Fruit fly (Drosophila melanogaster) whole organism, pupa: ENCODE results near the gene Dhod.

Experiments
- CG10348 ChIP-seq: fragments of 200-800 bp; sonication (Bioruptor generic); IDR thresholded peaks from 2 replicates; pipeline ENCODE4 v1.3.6; 2022; ENCODE audit warnings: missing biosample characterization, missing genetic modification characterization
- CG12605 ChIP-seq: fragments of 200-800 bp; sonication (Bioruptor generic); IDR thresholded peaks from 2 replicates; pipeline ENCODE4 v1.3.6; 2022; ENCODE audit warnings: missing biosample characterization, missing genetic modification characterization
- CG13204 ChIP-seq: fragments of 200-800 bp; sonication (Bioruptor generic); optimal IDR thresholded peaks from 2 replicates; lab custom pipeline; 2018; ENCODE audit warnings: missing biosample characterization, mild to moderate bottlenecking, missing genetic modification characterization, moderate library complexity
- CG14655 ChIP-seq: fragments of 200-800 bp; sonication (Bioruptor generic); optimal IDR thresholded peaks from 3 replicates; lab custom pipeline; 2017; ENCODE audit warnings: mild to moderate bottlenecking, missing biosample characterization, missing genetic modification reagents, missing genetic modification characterization
- CG15710 ChIP-seq: fragments of 200-800 bp; sonication (Bioruptor generic); optimal IDR thresholded peaks from 2 replicates; lab custom pipeline; 2018; ENCODE audit warnings: missing biosample characterization, mild to moderate bottlenecking, missing genetic modification characterization, moderate library complexity
- CG17806 ChIP-seq: fragments of 200-800 bp; sonication (Bioruptor generic); optimal IDR thresholded peaks from 2 replicates; lab custom pipeline; 2018; ENCODE audit warnings: missing biosample characterization, mild to moderate bottlenecking, missing genetic modification characterization, moderate library complexity
- CG32121 ChIP-seq: fragments of 200-800 bp; sonication (Bioruptor generic); IDR thresholded peaks from 2 replicates; pipeline ENCODE4 v1.3.6; 2022; ENCODE audit warnings: missing biosample characterization, missing genetic modification characterization
- CG34367 ChIP-seq: fragments of 200-800 bp; sonication (Bioruptor generic); optimal IDR thresholded peaks from 2 replicates; lab custom pipeline; 2018; ENCODE audit warnings: missing biosample characterization, mild to moderate bottlenecking, missing genetic modification characterization
- CG4496 ChIP-seq: fragments of 200-800 bp; sonication (Bioruptor generic); IDR thresholded peaks from 3 replicates; pipeline ENCODE4 v1.3.6; 2022; ENCODE audit warnings: missing biosample characterization, missing genetic modification characterization
- CG8159 ChIP-seq: fragments of 200-800 bp; sonication (Bioruptor generic); optimal IDR thresholded peaks from 3 replicates; lab custom pipeline; 2018; ENCODE audit warnings: missing biosample characterization, mild to moderate bottlenecking, missing genetic modification characterization, moderate library complexity
- CG8301 ChIP-seq: fragments of 200-800 bp; sonication (Bioruptor generic); optimal IDR thresholded peaks from 2 replicates; lab custom pipeline; 2018; ENCODE audit warnings: missing biosample characterization, mild to moderate bottlenecking, missing genetic modification characterization
- CG9948 ChIP-seq: fragments of 200-800 bp; sonication (Bioruptor generic); optimal IDR thresholded peaks from 2 replicates; lab custom pipeline; 2018; ENCODE audit warnings: missing biosample characterization, mild to moderate bottlenecking, missing genetic modification characterization, moderate library complexity
- D1 ChIP-seq: fragments of 200-800 bp; sonication (Bioruptor generic); optimal IDR thresholded peaks from 2 replicates; lab custom pipeline; 2018; ENCODE audit warnings: missing biosample characterization, mild to moderate bottlenecking, missing genetic modification characterization, moderate library complexity
- EcR ChIP-seq: fragments of 200-800 bp; sonication (Bioruptor generic); optimal IDR thresholded peaks from 3 replicates; lab custom pipeline; 2019; ENCODE audit warnings: missing biosample characterization, missing genetic modification characterization, mild to moderate bottlenecking, moderate library complexity, missing genetic modification reagents
- Ets98B ChIP-seq: fragments of 200-800 bp; sonication (Bioruptor generic); IDR thresholded peaks from 2 replicates; pipeline ENCODE4 v1.3.6; 2022; ENCODE audit warnings: missing biosample characterization, missing genetic modification characterization
- Pif1A ChIP-seq: fragments of 200-800 bp; sonication (Bioruptor generic); optimal IDR thresholded peaks from 3 replicates; lab custom pipeline; 2016; ENCODE audit warnings: missing biosample characterization, missing genetic modification characterization
- Pif1B ChIP-seq: fragments of 200-800 bp; sonication (Bioruptor generic); optimal IDR thresholded peaks from 3 replicates; lab custom pipeline; 2016; ENCODE audit warnings: missing biosample characterization, missing genetic modification characterization
- Snoo ChIP-seq: fragments of 200-800 bp; sonication (Bioruptor generic); optimal IDR thresholded peaks from 3 replicates; lab custom pipeline; 2017; ENCODE audit warnings: missing biosample characterization, mild to moderate bottlenecking, missing genetic modification characterization, inconsistent platforms
- fd96Ca ChIP-seq: fragments of 200-800 bp; sonication (Bioruptor generic); IDR thresholded peaks from 3 replicates; pipeline ENCODE4 v1.3.6; 2022; ENCODE audit warnings: missing biosample characterization, missing genetic modification characterization
- gl ChIP-seq: fragments of 200-800 bp; sonication (Bioruptor generic); optimal IDR thresholded peaks from 2 replicates; lab custom pipeline; 2018; ENCODE audit warnings: missing biosample characterization, mild to moderate bottlenecking, missing genetic modification characterization
- rn ChIP-seq: fragments of 200-800 bp; sonication (Bioruptor generic); IDR thresholded peaks from 2 replicates; pipeline ENCODE4 v1.3.6; 2022; ENCODE audit warnings: missing biosample characterization, missing genetic modification characterization

Gene Dhod

DNA sequence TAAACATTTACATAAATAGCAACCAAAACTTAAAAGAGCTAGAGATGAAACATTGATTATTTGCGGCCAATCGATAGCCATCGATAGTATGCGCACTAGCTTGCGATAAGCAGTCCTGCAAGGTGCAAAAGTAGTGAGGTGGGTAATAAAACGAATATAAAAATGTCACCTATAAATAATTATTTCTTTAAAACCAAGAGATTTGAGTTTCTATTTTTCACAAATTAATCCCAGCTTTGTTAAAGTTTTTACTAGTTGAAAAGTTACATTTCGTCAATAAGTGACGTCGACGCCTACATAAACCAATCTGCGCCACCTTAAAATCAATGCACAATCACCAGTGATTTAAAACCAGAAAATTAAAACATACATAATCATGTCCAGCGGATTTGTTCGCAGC lies 2.0 kb downstream of the Dhod start, which contains the start of the genes Mkk4 and SLIRP2:
Gene Mkk4, minus strand, starts transcription at position 56 of the 400 bp plus-strand sequence.
Gene SLIRP2, plus strand, starts transcription at position 344 of the 400 bp plus-strand sequence.
- TF ChIP-seq Ets98B (GFP tag; lab: Robert Waterston, UW): peak; percentile 99
- peak; percentile 93 for TF ChIP-seq CG10348 (GFP tag; lab: Robert Waterston, UW)
- TF ChIP-seq CG12605: peak; percentile 98
- TF ChIP-seq CG34367 (tag; lab: Kevin White, UChicago): peak; percentile 99
- TF ChIP-seq CG32121 (GFP tag; lab: Robert Waterston, UW): peak; percentile 98
- peak; percentile 99 for TF ChIP-seq fd96Ca (GFP tag; lab: Robert Waterston, UW)
- TF ChIP-seq Pif1A (GFP tag; lab: Kevin White, UChicago): peak; percentile 99
- peak; percentile 99 for TF ChIP-seq CG4496 (GFP tag; lab: Robert Waterston, UW)
- no peak for TF ChIP-seq CG13204 (GFP tag; lab: Kevin White, UChicago)
- peak; percentile 99 for TF ChIP-seq CG15710 (tag; lab: Kevin White, UChicago)
- TF ChIP-seq CG8159 (tag; lab: Kevin White, UChicago): peak; percentile 99
- TF ChIP-seq EcR: peak; percentile 50
- peak; percentile 99 for TF ChIP-seq Pif1B (GFP tag; lab: Kevin White, UChicago)
- TF ChIP-seq rn (GFP tag; lab: Robert Waterston, UW): peak; percentile 97
- peak; percentile 99 for TF ChIP-seq CG8301 (tag; lab: Kevin White, UChicago)
- no peak for TF ChIP-seq D1 (tag; lab: Kevin White, UChicago)
- TF ChIP-seq CG9948 (tag; lab: Kevin White, UChicago): peak; percentile 98
- TF ChIP-seq gl: peak; percentile 93
- TF ChIP-seq CG17806 (tag; lab: Kevin White, UChicago): peak; percentile 99
- peak; percentile 97 for TF ChIP-seq Snoo
- peak; percentile 99 for TF ChIP-seq CG14655 (GFP tag; lab: Kevin White, UChicago)

DNA sequence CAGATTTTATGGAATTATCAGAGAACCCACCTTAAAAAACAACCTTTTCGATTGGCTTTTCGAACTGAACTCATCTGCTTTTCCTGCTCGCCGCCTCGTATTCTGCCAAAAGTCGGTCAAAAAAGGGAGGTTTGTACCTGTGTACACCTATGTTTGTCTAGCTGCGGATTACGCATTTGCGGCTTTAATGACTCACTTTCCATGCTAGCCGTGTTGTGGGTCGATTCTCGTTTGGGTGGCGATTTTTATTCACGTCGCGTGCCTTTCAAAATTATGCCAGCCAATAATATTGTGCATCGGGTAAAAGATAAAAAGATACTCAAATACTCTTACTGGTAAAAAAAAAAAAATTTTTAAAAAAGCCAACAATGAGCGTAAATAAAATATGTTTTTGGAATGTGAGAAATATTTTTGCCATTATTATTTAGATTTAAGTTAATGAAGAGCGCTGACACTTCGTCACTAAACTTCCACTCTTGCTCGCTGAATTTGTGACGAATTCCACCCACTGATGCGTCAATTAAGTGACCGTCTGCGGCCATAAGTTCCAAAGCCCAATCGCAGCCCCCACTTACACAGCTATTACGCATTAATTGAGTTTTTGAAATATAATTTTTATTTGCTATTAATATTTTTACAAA lies 7.0 kb downstream of the Dhod start, which contains the start of gene Cyp313b1:
Gene Cyp313b1, minus strand, starts transcription at position 71 of the 641 bp plus-strand sequence.
- TF ChIP-seq gl (no peak), Pif1B (GFP tag; lab: Kevin White, UChicago) (no peak), CG8301 (tag; lab: Kevin White, UChicago) (no peak), CG8159 (tag; lab: Kevin White, UChicago) (no peak), CG10348 (GFP tag; lab: Robert Waterston, UW) (no peak), CG12605 (no peak)

dm6 chr3R:8642376-8642966 lies 10.2 kb downstream of the Dhod start:
- no peak for TF ChIP-seq CG13204 (GFP tag; lab: Kevin White, UChicago)
- no peak for TF ChIP-seq gl
- 0 out of 3 replicates have a peak, but pooled peaks have one; percentile 21 for TF ChIP-seq CG4496 (GFP tag; lab: Robert Waterston, UW)

dm6 chr3R:8638629-8639028 lies 14.1 kb downstream of the Dhod start:
- no peak for TF ChIP-seq EcR
- TF ChIP-seq CG32121 (GFP tag; lab: Robert Waterston, UW): no peak
- TF ChIP-seq CG14655 (GFP tag; lab: Kevin White, UChicago): no peak
- no peak for TF ChIP-seq CG13204 (GFP tag; lab: Kevin White, UChicago)
- TF ChIP-seq Ets98B (GFP tag; lab: Robert Waterston, UW): no peak
- no peak for TF ChIP-seq CG17806 (tag; lab: Kevin White, UChicago)
- no peak for TF ChIP-seq CG8159 (tag; lab: Kevin White, UChicago)

DNA sequence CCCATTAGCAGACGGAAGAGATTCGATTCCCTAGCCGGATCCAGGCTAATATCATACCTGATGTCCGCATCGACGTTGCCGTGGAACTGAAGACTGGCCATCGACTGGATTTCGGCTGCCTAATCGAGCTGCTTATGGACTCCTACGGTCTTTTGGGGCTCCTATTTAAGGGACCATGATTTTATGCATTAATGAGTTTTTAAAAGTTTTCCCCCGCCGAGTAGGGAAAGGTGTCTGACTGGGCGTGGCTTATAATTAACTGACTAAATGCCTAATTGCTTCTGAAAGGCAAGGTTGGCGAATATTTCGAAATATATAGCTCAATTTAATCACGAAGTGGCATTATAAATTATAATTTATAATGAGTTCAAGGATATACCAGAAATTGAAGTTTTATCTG lies 16.9 kb downstream of the Dhod start, which contains the start of gene Or85e:
Gene Or85e, minus strand, starts transcription at position 101 of the 400 bp plus-strand sequence.
- TF ChIP-seq CG8159 (tag; lab: Kevin White, UChicago) (no peak), D1 (tag; lab: Kevin White, UChicago) (no peak), CG10348 (GFP tag; lab: Robert Waterston, UW) (no peak), CG13204 (GFP tag; lab: Kevin White, UChicago) (no peak), CG8301 (tag; lab: Kevin White, UChicago) (no peak), CG32121 (GFP tag; lab: Robert Waterston, UW) (no peak), CG34367 (tag; lab: Kevin White, UChicago) (no peak), Snoo (no peak), CG15710 (tag; lab: Kevin White, UChicago) (no peak), CG14655 (GFP tag; lab: Kevin White, UChicago) (no peak), EcR (no peak), fd96Ca (GFP tag; lab: Robert Waterston, UW) (no peak), rn (GFP tag; lab: Robert Waterston, UW) (no peak), CG4496 (GFP tag; lab: Robert Waterston, UW) (no peak), CG12605 (no peak), Pif1A (GFP tag; lab: Kevin White, UChicago) (no peak), CG9948 (tag; lab: Kevin White, UChicago) (no peak)

- no peak for TF ChIP-seq Snoo
- TF ChIP-seq CG8301 (tag; lab: Kevin White, UChicago): no peak
- no peak for TF ChIP-seq gl
- TF ChIP-seq CG12605: no peak
- no peak for TF ChIP-seq CG14655 (GFP tag; lab: Kevin White, UChicago)
- no peak for TF ChIP-seq fd96Ca (GFP tag; lab: Robert Waterston, UW)
- no peak for TF ChIP-seq CG34367 (tag; lab: Kevin White, UChicago)
- TF ChIP-seq Ets98B (GFP tag; lab: Robert Waterston, UW): no peak
- no peak for TF ChIP-seq CG13204 (GFP tag; lab: Kevin White, UChicago)
- no peak for TF ChIP-seq Pif1A (GFP tag; lab: Kevin White, UChicago)
- TF ChIP-seq CG15710 (tag; lab: Kevin White, UChicago): no peak
- TF ChIP-seq D1 (tag; lab: Kevin White, UChicago): no peak
- no peak for TF ChIP-seq CG8159 (tag; lab: Kevin White, UChicago)
- TF ChIP-seq rn (GFP tag; lab: Robert Waterston, UW): no peak
- TF ChIP-seq CG4496 (GFP tag; lab: Robert Waterston, UW): no peak
- TF ChIP-seq CG10348 (GFP tag; lab: Robert Waterston, UW): no peak
- no peak for TF ChIP-seq CG9948 (tag; lab: Kevin White, UChicago)
- no peak for TF ChIP-seq CG32121 (GFP tag; lab: Robert Waterston, UW)
These were observed 32.0 kb downstream of the Dhod start for dm6 chr3R:8620737-8621136.
